Worm (Caenorhabditis elegans) whole organism, L4/young adult: ENCODE measurements around the gene sel-8.

ENCODE experiments used
- dao-5 ChIP-seq: sonication (generic microtip); optimal IDR thresholded peaks from 2 replicates; lab custom pipeline; 2016; ENCODE audit warnings: missing genotype, missing genetic modification characterization, moderate library complexity, missing compliant biosample characterization
- him-1 ChIP-seq: sonication (generic microtip); optimal IDR thresholded peaks from 2 replicates; lab custom pipeline; 2016; ENCODE audit warnings: missing genotype, missing genetic modification reagents, missing genetic modification characterization, missing compliant biosample characterization

DNA sequence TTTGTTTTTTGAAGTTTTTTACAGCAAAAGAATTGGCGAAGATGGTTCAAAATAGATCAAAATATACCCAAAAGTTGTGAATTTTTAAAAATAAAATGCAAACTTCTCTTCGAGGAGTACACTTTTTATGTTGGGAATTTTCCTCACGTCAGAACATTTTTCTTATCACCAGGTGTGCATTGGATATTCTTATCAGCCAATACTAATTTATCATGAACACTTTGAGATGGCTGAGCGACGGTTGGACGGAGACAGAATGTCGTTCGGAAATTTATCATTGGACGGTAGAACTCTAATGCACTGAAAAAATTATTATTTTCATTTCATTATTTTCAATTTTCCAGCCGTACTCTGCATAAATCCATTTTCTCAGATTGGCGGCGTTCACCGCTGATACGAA, 22.4 kb upstream of the sel-8 start:
- TF ChIP-seq him-1 (tag; lab: Kevin White, UChicago) (no peak), dao-5 (tag; lab: Kevin White, UChicago) (no peak)
